Worm (Caenorhabditis elegans): ENCODE data around the gene T05G5.5.

T05G5.5 gene

DNA sequence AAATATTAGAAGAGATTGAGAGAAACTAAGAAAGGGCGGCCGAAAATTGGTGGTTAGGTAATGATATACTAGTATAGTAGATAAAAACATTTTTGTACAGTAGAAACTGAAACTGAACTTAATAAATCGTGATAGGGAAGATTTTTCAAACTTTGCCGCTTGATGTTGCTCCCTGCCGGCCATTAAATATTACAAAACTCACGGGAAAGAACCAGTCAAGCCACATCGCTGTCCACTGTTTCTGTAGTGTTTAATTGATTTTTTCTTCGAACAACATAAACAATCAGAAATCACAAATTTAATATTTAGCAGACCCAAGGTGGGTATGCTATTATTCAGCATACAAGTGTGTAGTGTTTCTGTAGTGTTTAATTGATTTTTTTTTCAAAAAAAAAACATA is at the start of gene T05G5.5:
Gene T05G5.5, minus strand, starts transcription at position 359 of the 400 bp plus-strand sequence.
- TF ChIP-seq ztf-11 (tag; optimal IDR thresholded peaks at IDR 0.05) (no peak), rbr-2 (tag; optimal IDR thresholded peaks at IDR 0.05) (no peak), unc-62 (GFP tag; optimal IDR thresholded peaks at IDR 0.05 in 1 of 2) (peak in 1 of 2 experiments; percentile 26), unc-62 (tag; optimal IDR thresholded peaks at IDR 0.05) (no peak), ceh-62 (tag; optimal IDR thresholded peaks at IDR 0.05) (no peak), saeg-2 (GFP tag; IDR thresholded peaks at IDR 0.05) (no peak), lin-38 (GFP tag; IDR thresholded peaks at IDR 0.05) (peak; percentile 44), dmd-8 (GFP tag; IDR thresholded peaks at IDR 0.05) (0 out of 2 replicates have a peak, but pooled peaks have one; percentile 33), nhr-28 (tag; optimal IDR thresholded peaks at IDR 0.05) (peak; percentile 26), nhr-42 (GFP tag; IDR thresholded peaks at IDR 0.05) (no peak), lsy-2 (tag; optimal IDR thresholded peaks at IDR 0.05) (peak in 1 of 2 experiments; percentile 18), duxl-1 (tag; optimal IDR thresholded peaks at IDR 0.05; ENCODE audit: poor library complexity) (peak; percentile 12), daf-12 (tag; optimal IDR thresholded peaks at IDR 0.05) (no peak), tag-97 (GFP tag; IDR thresholded peaks at IDR 0.05) (no peak), cey-2 (tag; optimal IDR thresholded peaks at IDR 0.05; ENCODE audit: borderline replicate concordance, insufficient read depth) (no peak), F10B5.3 (tag; optimal IDR thresholded peaks at IDR 0.05) (no peak), ZK337.2 (GFP tag; IDR thresholded peaks at IDR 0.05) (no peak), T26A8.4 (GFP tag; IDR thresholded peaks at IDR 0.05) (peak; percentile 70), nhr-77 (tag; optimal IDR thresholded peaks at IDR 0.05) (no peak), fkh-10 (GFP tag; optimal IDR thresholded peaks at IDR 0.05) (no peak), hlh-30 (tag; optimal IDR thresholded peaks at IDR 0.05; ENCODE audit: insufficient read depth) (no peak), ctbp-1 (GFP tag; IDR thresholded peaks at IDR 0.05) (no peak), nhr-11 (tag; optimal IDR thresholded peaks at IDR 0.05) (no peak), tra-1 (GFP tag; IDR thresholded peaks at IDR 0.05) (no peak), daf-16 (GFP tag; optimal IDR thresholded peaks at IDR 0.05) (no peak), daf-16 (tag; optimal IDR thresholded peaks at IDR 0.05) (peak; percentile 76), mes-2 (tag; optimal IDR thresholded peaks at IDR 0.05; ENCODE audit: poor library complexity, severe bottlenecking) (peak; percentile 41), lin-13 (GFP tag; optimal IDR thresholded peaks at IDR 0.05) (no peak), spr-1 (tag; optimal IDR thresholded peaks at IDR 0.05) (peak; percentile 3), dve-1 (tag; optimal IDR thresholded peaks at IDR 0.05; ENCODE audit: insufficient read depth) (peak; percentile 50), hlh-11 (tag; optimal IDR thresholded peaks at IDR 0.05) (peak; percentile 8), daf-8 (GFP tag; IDR thresholded peaks at IDR 0.05) (no peak), gei-8 (GFP tag; optimal IDR thresholded peaks at IDR 0.05) (no peak), madf-9 (GFP tag; conservative IDR thresholded peaks at IDR 0.05) (no peak), lin-29 (GFP tag; IDR thresholded peaks at IDR 0.05) (no peak), zip-11 (GFP tag; IDR thresholded peaks at IDR 0.05) (no peak), pqm-1 (tag; optimal IDR thresholded peaks at IDR 0.05) (no peak), mep-1 (tag; optimal IDR thresholded peaks at IDR 0.05) (no peak), spr-3 (GFP tag; optimal IDR thresholded peaks at IDR 0.05) (no peak), D1046.2 (GFP tag; IDR thresholded peaks at IDR 0.05) (no peak), nhr-102 (tag; optimal IDR thresholded peaks at IDR 0.05) (peak; percentile 73), dmd-9 (GFP tag; IDR thresholded peaks at IDR 0.05) (0 out of 2 replicates have a peak, but pooled peaks have one; percentile 6)

Measured in whole organism, L4 larva.